Fruit fly (Drosophila melanogaster) whole organism, embryonic: ENCODE results near the gene CG3902.

Experiments
- Adf1 ChIP-seq: fragments of 200-800 bp; sonication (Bioruptor generic); IDR thresholded peaks from 2 replicates; pipeline ENCODE4 v1.3.6; 2022; ENCODE audit warnings: missing biosample characterization, missing genetic modification characterization
- CG1024 ChIP-seq: fragments of 200-800 bp; sonication (Bioruptor generic); IDR thresholded peaks from 2 replicates; pipeline ENCODE4 v1.3.6; 2022; ENCODE audit warnings: missing biosample characterization, missing genetic modification characterization
- CG10431 ChIP-seq: fragments of 200-800 bp; sonication (Bioruptor generic); optimal IDR thresholded peaks from 3 replicates; lab custom pipeline; 2018; ENCODE audit warnings: missing biosample characterization, mild to moderate bottlenecking, missing genetic modification characterization
- CG12071 ChIP-seq: fragments of 200-800 bp; sonication (Bioruptor generic); optimal IDR thresholded peaks from 3 replicates; lab custom pipeline; 2018; ENCODE audit warnings: missing biosample characterization, mild to moderate bottlenecking, missing genetic modification characterization
- CG12155 ChIP-seq: fragments of 200-800 bp; sonication (Bioruptor generic); optimal IDR thresholded peaks from 3 replicates; lab custom pipeline; 2016; ENCODE audit warnings: missing biosample characterization, missing genetic modification characterization
- CG12219 ChIP-seq: fragments of 200-800 bp; sonication (Bioruptor generic); optimal IDR thresholded peaks from 3 replicates; lab custom pipeline; 2018; ENCODE audit warnings: missing biosample characterization, mild to moderate bottlenecking, missing genetic modification characterization
- CG13123 ChIP-seq: fragments of 200-800 bp; sonication (Bioruptor generic); optimal IDR thresholded peaks from 2 replicates; lab custom pipeline; 2016; ENCODE audit warnings: missing biosample characterization, missing genetic modification characterization
- CG15073 ChIP-seq: fragments of 200-800 bp; sonication (Bioruptor generic); optimal IDR thresholded peaks from 2 replicates; lab custom pipeline; 2016; ENCODE audit warnings: missing biosample characterization, missing genetic modification characterization
- CG1603 ChIP-seq: fragments of 200-800 bp; sonication (Bioruptor generic); optimal IDR thresholded peaks from 2 replicates; lab custom pipeline; 2019; ENCODE audit warnings: missing biosample characterization, mild to moderate bottlenecking, missing genetic modification characterization, moderate library complexity
- CG17359 ChIP-seq: fragments of 200-800 bp; sonication (Bioruptor generic); optimal IDR thresholded peaks from 3 replicates; lab custom pipeline; 2018; ENCODE audit warnings: missing biosample characterization, mild to moderate bottlenecking, missing genetic modification characterization, moderate library complexity
- CG2875 ChIP-seq: fragments of 200-800 bp; sonication (Bioruptor generic); optimal IDR thresholded peaks from 2 replicates; lab custom pipeline; 2017; ENCODE audit warnings: missing biosample characterization, mild to moderate bottlenecking, missing genetic modification characterization, missing genetic modification reagents
- CG31441 ChIP-seq: fragments of 200-800 bp; sonication (Bioruptor generic); IDR thresholded peaks from 2 replicates; pipeline ENCODE4 v1.3.6; 2022; ENCODE audit warnings: missing biosample characterization, missing genetic modification characterization
- CG34422 ChIP-seq: fragments of 200-800 bp; sonication (Bioruptor generic); IDR thresholded peaks from 3 replicates; pipeline ENCODE4 v1.3.6; 2022; ENCODE audit warnings: missing biosample characterization, missing genetic modification characterization
- CG3995 ChIP-seq: fragments of 200-800 bp; sonication (Bioruptor generic); optimal IDR thresholded peaks from 3 replicates; lab custom pipeline; 2016; ENCODE audit warnings: missing biosample characterization, missing genetic modification characterization
- CG4854 ChIP-seq: fragments of 200-800 bp; sonication (Bioruptor generic); optimal IDR thresholded peaks from 2 replicates; lab custom pipeline; 2016; ENCODE audit warnings: missing biosample characterization, missing genetic modification characterization, inconsistent platforms
- CG6765 ChIP-seq: fragments of 200-800 bp; sonication (Bioruptor generic); optimal IDR thresholded peaks from 3 replicates; lab custom pipeline; 2017; ENCODE audit warnings: missing biosample characterization, mild to moderate bottlenecking, missing genetic modification characterization
- CG7987 ChIP-seq: fragments of 200-800 bp; sonication (Bioruptor generic); optimal IDR thresholded peaks from 2 replicates; lab custom pipeline; 2018; ENCODE audit warnings: missing biosample characterization, mild to moderate bottlenecking, missing genetic modification characterization, moderate library complexity
- CG9797 ChIP-seq: fragments of 200-800 bp; sonication (Bioruptor generic); optimal IDR thresholded peaks from 3 replicates; lab custom pipeline; 2018; ENCODE audit warnings: missing biosample characterization, mild to moderate bottlenecking, missing genetic modification characterization
- CG9932 ChIP-seq: fragments of 200-800 bp; sonication (Bioruptor generic); IDR thresholded peaks from 2 replicates; pipeline ENCODE4 v1.3.6; 2022; ENCODE audit warnings: missing biosample characterization, missing genetic modification characterization
- CrebB ChIP-seq: fragments of 200-800 bp; sonication (Bioruptor generic); optimal IDR thresholded peaks from 3 replicates; lab custom pipeline; 2018; ENCODE audit warnings: missing biosample characterization, mild to moderate bottlenecking, missing genetic modification characterization
- Dfd ChIP-seq, 2 experiments: fragments of >200 bp; optimal IDR thresholded peaks; 2 replicates each; lab custom pipeline; 2017; ENCODE audit warnings: missing biosample characterization in 2 of 2, missing genetic modification characterization in 2 of 2
- Doc3 ChIP-seq: fragments of 200-800 bp; sonication (Bioruptor generic); IDR thresholded peaks from 3 replicates; pipeline ENCODE4 v1.3.6; 2022; ENCODE audit warnings: missing biosample characterization, missing genetic modification characterization; ENCODE audit not compliant: partially characterized antibody
- E2f1 ChIP-seq: fragments of 200-800 bp; sonication (Bioruptor generic); IDR thresholded peaks from 2 replicates; pipeline ENCODE4 v1.3.6; 2022; ENCODE audit warnings: missing biosample characterization, missing genetic modification characterization
- Eip74EF ChIP-seq, 2 experiments: fragments of 200-800 bp in 1 of 2; fragments of >200 bp in 1 of 2; sonication (Bioruptor generic) in 1 of 2; optimal IDR thresholded peaks; 2 replicates each; lab custom pipeline; 2017 to 2019; ENCODE audit warnings: missing biosample characterization in 2 of 2, missing genetic modification characterization in 2 of 2, mild to moderate bottlenecking in 1 of 2, moderate library complexity in 1 of 2
- Ets65A ChIP-seq: fragments of 200-800 bp; sonication (Bioruptor generic); peaks from one replicate; lab custom pipeline; 2016; ENCODE audit warnings: missing biosample characterization, missing genetic modification characterization
- Fer2 ChIP-seq: fragments of 200-800 bp; sonication (Bioruptor generic); optimal IDR thresholded peaks from 2 replicates; lab custom pipeline; 2018; ENCODE audit warnings: missing biosample characterization, mild to moderate bottlenecking, missing genetic modification characterization, moderate library complexity
- Gsc ChIP-seq: fragments of 200-800 bp; sonication (Bioruptor generic); IDR thresholded peaks from 2 replicates; pipeline ENCODE4 v1.3.6; 2022; ENCODE audit warnings: missing biosample characterization, missing genetic modification characterization
- HmgD ChIP-seq: fragments of 200-800 bp; sonication (Bioruptor generic); optimal IDR thresholded peaks from 3 replicates; lab custom pipeline; 2016; ENCODE audit warnings: missing biosample characterization, missing genetic modification characterization
- Lpt ChIP-seq: fragments of >200 bp; optimal IDR thresholded peaks from 2 replicates; lab custom pipeline; 2018; ENCODE audit warnings: missing biosample characterization, missing genetic modification characterization
- Max ChIP-seq: fragments of 200-800 bp; sonication (Bioruptor generic); optimal IDR thresholded peaks from 2 replicates; lab custom pipeline; 2016; ENCODE audit warnings: missing biosample characterization, mild to moderate bottlenecking, missing genetic modification characterization
- Mes4 ChIP-seq: fragments of 200-800 bp; sonication (Bioruptor generic); optimal IDR thresholded peaks from 2 replicates; lab custom pipeline; 2016; ENCODE audit warnings: missing biosample characterization, missing genetic modification characterization
- Opbp ChIP-seq: fragments of 200-800 bp; sonication (Bioruptor generic); IDR thresholded peaks from 3 replicates; pipeline ENCODE4 v1.3.6; 2022; ENCODE audit warnings: missing biosample characterization, missing genetic modification characterization; ENCODE audit not compliant: partially characterized antibody
- Spps ChIP-seq: fragments of 200-800 bp; sonication (Bioruptor generic); optimal IDR thresholded peaks from 2 replicates; lab custom pipeline; 2018; ENCODE audit warnings: missing biosample characterization, mild to moderate bottlenecking, missing genetic modification characterization
- Vsx1 ChIP-seq: fragments of 200-800 bp; sonication (Bioruptor generic); optimal IDR thresholded peaks from 2 replicates; lab custom pipeline; 2017; ENCODE audit warnings: missing biosample characterization, mild to moderate bottlenecking, missing genetic modification characterization, missing genetic modification reagents
- ash1 ChIP-seq: fragments of 200-800 bp; sonication (Bioruptor generic); optimal IDR thresholded peaks from 2 replicates; lab custom pipeline; 2018; ENCODE audit warnings: missing biosample characterization, mild to moderate bottlenecking, missing genetic modification characterization
- caup ChIP-seq: fragments of 200-800 bp; sonication (Bioruptor generic); optimal IDR thresholded peaks from 3 replicates; lab custom pipeline; 2017; ENCODE audit warnings: missing biosample characterization, mild to moderate bottlenecking, missing genetic modification characterization, moderate library complexity; ENCODE audit not compliant: severe bottlenecking
- ci ChIP-seq: fragments of 200-800 bp; sonication (Bioruptor generic); IDR thresholded peaks from 3 replicates; pipeline ENCODE4 v1.3.6; 2022; ENCODE audit warnings: missing biosample characterization, missing genetic modification characterization
- croc ChIP-seq: fragments of 200-800 bp; sonication (Bioruptor generic); conservative IDR thresholded peaks from 3 replicates; pipeline ENCODE4 v1.3.6; 2022; ENCODE audit warnings: missing biosample characterization, missing genetic modification characterization
- crol ChIP-seq: fragments of 200-800 bp; sonication (Bioruptor generic); IDR thresholded peaks from 2 replicates; pipeline ENCODE4 v1.3.6; 2022; ENCODE audit warnings: missing biosample characterization, missing genetic modification characterization
- ems ChIP-seq: fragments of 200-800 bp; sonication (Bioruptor generic); optimal IDR thresholded peaks from 3 replicates; lab custom pipeline; 2016; ENCODE audit warnings: missing biosample characterization, missing genetic modification characterization
- gsb ChIP-seq: fragments of 200-800 bp; sonication (Bioruptor generic); IDR thresholded peaks from 2 replicates; pipeline ENCODE4 v1.3.6; 2022; ENCODE audit warnings: missing biosample characterization, missing genetic modification characterization
- hbn ChIP-seq: fragments of 200-800 bp; sonication (Bioruptor generic); IDR thresholded peaks from 2 replicates; pipeline ENCODE4 v1.3.6; 2022; ENCODE audit warnings: missing biosample characterization, missing genetic modification characterization; ENCODE audit not compliant: partially characterized antibody
- insv ChIP-seq, 2 experiments: fragments of 200-800 bp; sonication (Bioruptor generic); optimal IDR thresholded peaks; 3 replicates each; lab custom pipeline; 2016 to 2018; ENCODE audit warnings: missing biosample characterization in 2 of 2, missing genetic modification characterization in 2 of 2
- oc ChIP-seq: fragments of 200-800 bp; sonication (Bioruptor generic); optimal IDR thresholded peaks from 2 replicates; lab custom pipeline; 2018; ENCODE audit warnings: missing biosample characterization, mild to moderate bottlenecking, missing genetic modification characterization, moderate library complexity
- otp ChIP-seq: fragments of 200-800 bp; sonication (Bioruptor generic); IDR thresholded peaks from 3 replicates; pipeline ENCODE4, ENCODE4 v1.3.6; 2022; ENCODE audit warnings: missing biosample characterization, missing genetic modification characterization
- peb ChIP-seq: fragments of 200-800 bp; sonication (Bioruptor generic); IDR thresholded peaks from 2 replicates; pipeline ENCODE4 v1.3.6; 2022; ENCODE audit warnings: missing biosample characterization, missing genetic modification characterization
- run ChIP-seq: fragments of 200-800 bp; sonication (Bioruptor generic); optimal IDR thresholded peaks from 3 replicates; lab custom pipeline; 2018; ENCODE audit warnings: missing biosample characterization, mild to moderate bottlenecking, missing genetic modification characterization
- tgo ChIP-seq: fragments of 200-800 bp; sonication (Bioruptor generic); IDR thresholded peaks from 3 replicates; pipeline ENCODE4 v1.3.6; 2022; ENCODE audit warnings: missing biosample characterization, missing genetic modification characterization
- tio ChIP-seq: fragments of 200-800 bp; sonication (Bioruptor generic); optimal IDR thresholded peaks from 2 replicates; lab custom pipeline; 2017; ENCODE audit warnings: missing biosample characterization, missing genetic modification characterization, inconsistent platforms
- unpg ChIP-seq: fragments of 200-800 bp; sonication (Bioruptor generic); optimal IDR thresholded peaks from 3 replicates; lab custom pipeline; 2018; ENCODE audit warnings: missing biosample characterization, mild to moderate bottlenecking, missing genetic modification characterization, moderate library complexity
- wdn ChIP-seq: fragments of 200-800 bp; sonication (Bioruptor generic); IDR thresholded peaks from 2 replicates; pipeline ENCODE4 v1.3.6; 2022; ENCODE audit warnings: missing biosample characterization, missing genetic modification characterization
- zfh1 ChIP-seq: fragments of 200-800 bp; sonication (Bioruptor generic); IDR thresholded peaks from 3 replicates; pipeline ENCODE4 v1.3.6; 2022; ENCODE audit warnings: missing biosample characterization, missing genetic modification characterization

Gene CG3902

DNA sequence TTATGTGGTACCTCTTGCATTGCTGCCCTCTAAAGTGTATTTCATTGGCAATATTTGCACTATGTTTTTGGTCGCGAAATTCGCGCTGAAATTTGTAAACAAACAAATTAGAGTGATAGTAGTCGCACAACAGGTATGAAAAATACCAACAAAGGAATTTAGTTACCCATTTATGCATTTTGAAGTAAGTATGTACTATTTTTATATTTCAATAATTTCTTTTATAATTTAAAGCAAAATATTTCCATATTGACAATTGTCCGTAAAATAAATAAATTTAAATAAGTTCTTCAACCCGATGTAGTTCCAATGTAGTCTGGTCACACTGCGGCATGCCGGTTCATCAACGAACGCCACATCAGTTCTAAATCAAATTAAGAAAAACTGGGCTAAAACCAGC lies 25.7 kb downstream of the CG3902 start, which contains the start of the genes Rad9 and Uggt (continued):
- TF ChIP-seq CrebB (tag; lab: Kevin White, UChicago) = no peak
- TF ChIP-seq CG4854 (GFP tag; lab: Kevin White, UChicago) = no peak
- TF ChIP-seq caup (GFP tag; lab: Kevin White, UChicago) = no peak
- TF ChIP-seq wdn = no peak
- no peak for TF ChIP-seq peb (GFP tag; lab: Robert Waterston, UW)
- TF ChIP-seq gsb (GFP tag; lab: Robert Waterston, UW) = no peak
- peak; percentile 6 for TF ChIP-seq CG17359 (tag; lab: Kevin White, UChicago)
- TF ChIP-seq Max (GFP tag; lab: Kevin White, UChicago) = peak; percentile 53
- TF ChIP-seq ash1 (GFP tag; lab: Kevin White, UChicago) = no peak
- TF ChIP-seq CG1603 (tag; lab: Kevin White, UChicago) = no peak
- no peak for TF ChIP-seq CG15073
- TF ChIP-seq Fer2 (tag; lab: Kevin White, UChicago) = no peak
- TF ChIP-seq Adf1 (GFP tag; lab: Robert Waterston, UW) = no peak
- no peak for TF ChIP-seq CG12155 (GFP tag; lab: Kevin White, UChicago)
- no peak for TF ChIP-seq HmgD (GFP tag; lab: Kevin White, UChicago)
- TF ChIP-seq otp (GFP tag; lab: Robert Waterston, UW) = no peak
- TF ChIP-seq CG9797 = peak; percentile 82
- no peak for TF ChIP-seq Dfd (GFP tag; optimal IDR thresholded peaks at IDR 0.05; lab: Kevin White, UChicago)
- no peak for TF ChIP-seq insv (GFP tag; optimal IDR thresholded peaks at IDR 0.05; lab: Kevin White, UChicago)
- no peak for TF ChIP-seq CG2875
- TF ChIP-seq croc = no peak; the same call in 2 of the 3 replicates
- no peak for TF ChIP-seq CG13123 (GFP tag; lab: Kevin White, UChicago)
- no peak for TF ChIP-seq Vsx1 (GFP tag; lab: Kevin White, UChicago)
- no peak for TF ChIP-seq CG12219 (GFP tag; lab: Kevin White, UChicago)
- no peak for TF ChIP-seq Lpt (GFP tag; lab: Kevin White, UChicago)
- TF ChIP-seq run (tag; lab: Kevin White, UChicago) = no peak
- TF ChIP-seq ci = no peak
- no peak for TF ChIP-seq Opbp (GFP tag; lab: Robert Waterston, UW)
- no peak for TF ChIP-seq Mes4 (GFP tag; lab: Kevin White, UChicago)
- no peak for TF ChIP-seq unpg (GFP tag; lab: Kevin White, UChicago)
- TF ChIP-seq zfh1 (GFP tag; lab: Robert Waterston, UW) = no peak
- no peak for TF ChIP-seq CG1024
- TF ChIP-seq CG34422 (GFP tag; lab: Robert Waterston, UW) = no peak; the same call in 2 of the 3 replicates
- TF ChIP-seq CG10431 = no peak
- no peak for TF ChIP-seq E2f1
- 0 out of 3 replicates have a peak, but pooled peaks have one; percentile 45 for TF ChIP-seq Doc3
- TF ChIP-seq CG9932 = no peak
- TF ChIP-seq ems = no peak
- no peak for TF ChIP-seq CG31441
- no peak for TF ChIP-seq CG12071 (GFP tag; lab: Kevin White, UChicago)
- no peak for TF ChIP-seq Spps (tag; lab: Kevin White, UChicago)
- no peak for TF ChIP-seq hbn (GFP tag; lab: Robert Waterston, UW)
- TF ChIP-seq Ets65A (GFP tag; lab: Kevin White, UChicago) = no peak
- no peak for TF ChIP-seq oc (tag; lab: Kevin White, UChicago)
- no peak for TF ChIP-seq CG3995 (GFP tag; lab: Kevin White, UChicago)
- no peak for TF ChIP-seq tgo (GFP tag; lab: Robert Waterston, UW)
- TF ChIP-seq Gsc = no peak
- no peak for TF ChIP-seq CG7987 (GFP tag; lab: Kevin White, UChicago)
- TF ChIP-seq crol (GFP tag; lab: Robert Waterston, UW) = no peak
- no peak for TF ChIP-seq CG6765
- no peak for TF ChIP-seq tio
- TF ChIP-seq Eip74EF (GFP tag; optimal IDR thresholded peaks at IDR 0.05; lab: Kevin White, UChicago) = no peak
